Fruit fly (Drosophila melanogaster): ENCODE data around the gene CanB.

dm6 chrX:5300623-5301283 lies 31.5 kb upstream of the CanB start:
- TF ChIP-seq Hr78 (GFP tag; optimal IDR thresholded peaks at IDR 0.05) (no peak), lola (GFP tag; optimal IDR thresholded peaks at IDR 0.05) (no peak), usp (GFP tag; optimal IDR thresholded peaks at IDR 0.05) (no peak), jim (GFP tag; optimal IDR thresholded peaks at IDR 0.05) (no peak), psq (GFP tag; optimal IDR thresholded peaks at IDR 0.05) (no peak), Vsx2 (GFP tag; optimal IDR thresholded peaks at IDR 0.05; ENCODE audit: partially characterized antibody) (no peak), dl (GFP tag; optimal IDR thresholded peaks at IDR 0.05; ENCODE audit: insufficient read depth in 1 of 2, partially characterized antibody in 2 of 2) (no peak), CG9705 (GFP tag; optimal IDR thresholded peaks at IDR 0.05) (no peak), Abd-B (GFP tag; optimal IDR thresholded peaks at IDR 0.05) (no peak), Myc (optimal IDR thresholded peaks at IDR 0.05) (no peak)

All from whole organism, wandering third instar larva.